Fruit fly (Drosophila melanogaster): ENCODE results near the gene CG5880.

Gene CG5880

dm6 chr3R:27153062-27153878 is 36.7 kb downstream of the CG5880 start (continued):
- TF ChIP-seq spab (GFP tag; optimal IDR thresholded peaks at IDR 0.05) (peak; percentile 26), Ets96B (tag; optimal IDR thresholded peaks at IDR 0.05) (peak; percentile 10), CG11762 (GFP tag; optimal IDR thresholded peaks at IDR 0.05; ENCODE audit: insufficient read depth) (no peak), lz (GFP tag; optimal IDR thresholded peaks at IDR 0.05) (no peak), pdm3 (GFP tag; optimal IDR thresholded peaks at IDR 0.05) (peak; percentile 38), net (GFP tag; optimal IDR thresholded peaks at IDR 0.05) (peak; percentile 1), salr (GFP tag; optimal IDR thresholded peaks at IDR 0.05) (peak in 1 of 2 experiments; percentile 63), CG6163 (GFP tag; IDR thresholded peaks at IDR 0.05) (no peak), CG10669 (GFP tag; optimal IDR thresholded peaks at IDR 0.05) (peak; percentile 24), CG4318 (GFP tag; optimal IDR thresholded peaks at IDR 0.05) (peak; percentile 28), CG11902 (GFP tag; optimal IDR thresholded peaks at IDR 0.05) (peak; percentile 0), achi (GFP tag; optimal IDR thresholded peaks at IDR 0.05) (peak; percentile 38), ss (GFP tag; optimal IDR thresholded peaks at IDR 0.05) (no peak), cyc (GFP tag; optimal IDR thresholded peaks at IDR 0.05) (peak; percentile 17), CG6276 (GFP tag; optimal IDR thresholded peaks at IDR 0.05) (peak; percentile 7)

- TF ChIP-seq CG4318 (GFP tag; optimal IDR thresholded peaks at IDR 0.05) (no peak), lz (GFP tag; optimal IDR thresholded peaks at IDR 0.05) (no peak), CG10631 (GFP tag; optimal IDR thresholded peaks at IDR 0.05) (no peak), Hr38 (GFP tag; optimal IDR thresholded peaks at IDR 0.05) (no peak), fd85E (GFP tag; optimal IDR thresholded peaks at IDR 0.05) (no peak), CG3032 (tag; optimal IDR thresholded peaks at IDR 0.05) (no peak), CG31627 (GFP tag; optimal IDR thresholded peaks at IDR 0.05) (no peak)
These were observed 37.5 kb downstream of the CG5880 start for dm6 chr3R:27154001-27154400.

DNA sequence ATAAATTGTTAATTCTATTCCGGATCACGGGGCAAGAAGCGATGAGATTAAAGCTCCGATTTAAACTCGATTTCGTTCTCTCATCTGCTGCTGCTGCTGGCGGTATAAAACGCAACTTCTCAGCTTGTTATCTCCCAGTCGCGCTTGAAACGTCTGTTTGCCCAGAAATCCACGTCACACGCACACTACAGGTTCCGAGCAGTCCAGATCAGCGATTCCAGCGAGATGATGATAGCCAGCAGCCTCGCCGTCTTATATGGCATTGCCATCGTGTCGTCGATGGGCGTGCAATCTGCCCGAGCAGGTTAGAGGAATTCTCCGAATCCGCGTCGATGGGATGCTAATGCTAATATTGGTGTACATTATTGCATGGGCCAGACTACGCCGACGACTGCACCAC is 41.3 kb downstream of the CG5880 start, which contains the start of gene grass:
grass (plus strand) TSS at position 135 of the 400 bp plus-strand sequence.
- no peak for TF ChIP-seq CG34406 (GFP tag; optimal IDR thresholded peaks at IDR 0.05)
- TF ChIP-seq CG8319 (GFP tag; optimal IDR thresholded peaks at IDR 0.05), result no peak
- peak; percentile 30 for TF ChIP-seq CG1621 (tag; optimal IDR thresholded peaks at IDR 0.05)
- no peak for TF ChIP-seq Lpt (GFP tag; optimal IDR thresholded peaks at IDR 0.05)
- peak; percentile 5 for TF ChIP-seq Eip78C (GFP tag)
- TF ChIP-seq svp (GFP tag), result peak; percentile 86
- no peak for TF ChIP-seq CG6854 (GFP tag; optimal IDR thresholded peaks at IDR 0.05)
- no peak for TF ChIP-seq Gug (GFP tag; IDR thresholded peaks at IDR 0.05)
- TF ChIP-seq Eip93F (GFP tag; optimal IDR thresholded peaks at IDR 0.05), result no peak
- TF ChIP-seq pdm3 (GFP tag; optimal IDR thresholded peaks at IDR 0.05), result no peak
- TF ChIP-seq salr (GFP tag; optimal IDR thresholded peaks at IDR 0.05), result no peak

- TF ChIP-seq CG11902 (GFP tag; optimal IDR thresholded peaks at IDR 0.05) (no peak), CG6163 (GFP tag; IDR thresholded peaks at IDR 0.05) (no peak), CG34406 (GFP tag; optimal IDR thresholded peaks at IDR 0.05) (no peak), fd85E (GFP tag; optimal IDR thresholded peaks at IDR 0.05) (no peak), CG6854 (GFP tag; optimal IDR thresholded peaks at IDR 0.05) (no peak), Lpt (GFP tag; optimal IDR thresholded peaks at IDR 0.05) (no peak), topi (GFP tag; optimal IDR thresholded peaks at IDR 0.05) (no peak), Eip75B (GFP tag; optimal IDR thresholded peaks at IDR 0.05) (no peak), Smox (GFP tag; optimal IDR thresholded peaks at IDR 0.05) (no peak), CG10669 (GFP tag; optimal IDR thresholded peaks at IDR 0.05) (no peak), CG6808 (GFP tag; optimal IDR thresholded peaks at IDR 0.05) (no peak), cyc (GFP tag; optimal IDR thresholded peaks at IDR 0.05) (no peak), pdm3 (GFP tag; optimal IDR thresholded peaks at IDR 0.05) (no peak), CG31627 (GFP tag; optimal IDR thresholded peaks at IDR 0.05) (no peak), CG10631 (GFP tag; optimal IDR thresholded peaks at IDR 0.05) (no peak), Sox15 (GFP tag; optimal IDR thresholded peaks at IDR 0.05) (no peak), Sox102F (GFP tag; optimal IDR thresholded peaks at IDR 0.05) (no peak), net (GFP tag; optimal IDR thresholded peaks at IDR 0.05) (no peak), Ets21C (GFP tag; optimal IDR thresholded peaks at IDR 0.05) (no peak)
These were observed 43.3 kb downstream of the CG5880 start for dm6 chr3R:27159870-27160269.

Measured in whole organism, prepupa.